Fruit fly (Drosophila melanogaster) whole organism, embryonic: ENCODE results near the gene Inx7.

ENCODE experiments used
- Abd-B ChIP-seq: fragments of 200-800 bp; sonication (Bioruptor generic); optimal IDR thresholded peaks from 2 replicates; lab custom pipeline; 2018; ENCODE audit warnings: missing biosample characterization, mild to moderate bottlenecking, missing genetic modification characterization, moderate library complexity
- Awh ChIP-seq: fragments of 200-800 bp; sonication (Bioruptor generic); IDR thresholded peaks from 2 replicates; pipeline ENCODE4, ENCODE4 v1.3.6; 2022; ENCODE audit warnings: missing biosample characterization, missing genetic modification characterization
- CG11696 ChIP-seq: fragments of 200-800 bp; sonication (Bioruptor generic); IDR thresholded peaks from 2 replicates; pipeline ENCODE4 v1.3.6; 2022; ENCODE audit warnings: missing biosample characterization, missing genetic modification characterization
- CG11723 ChIP-seq: fragments of 200-800 bp; sonication (Bioruptor generic); optimal IDR thresholded peaks from 2 replicates; lab custom pipeline; 2017; ENCODE audit warnings: missing biosample characterization, mild to moderate bottlenecking, missing genetic modification characterization
- CG14710 ChIP-seq: fragments of 200-800 bp; sonication (Bioruptor generic); optimal IDR thresholded peaks from 3 replicates; lab custom pipeline; 2019; ENCODE audit warnings: missing biosample characterization, mild to moderate bottlenecking, missing genetic modification characterization, moderate library complexity
- CG15011 ChIP-seq: fragments of 200-800 bp; sonication (Bioruptor generic); optimal IDR thresholded peaks from 3 replicates; lab custom pipeline; 2018; ENCODE audit warnings: missing biosample characterization, mild to moderate bottlenecking, missing genetic modification characterization
- CG17359 ChIP-seq: fragments of 200-800 bp; sonication (Bioruptor generic); optimal IDR thresholded peaks from 3 replicates; lab custom pipeline; 2018; ENCODE audit warnings: missing biosample characterization, mild to moderate bottlenecking, missing genetic modification characterization, moderate library complexity
- CG1792 ChIP-seq: fragments of 200-800 bp; sonication (Bioruptor generic); optimal IDR thresholded peaks from 2 replicates; lab custom pipeline; 2016; ENCODE audit warnings: missing biosample characterization, missing genetic modification characterization
- CG18476 ChIP-seq: fragments of 200-800 bp; sonication (Bioruptor generic); optimal IDR thresholded peaks from 2 replicates; lab custom pipeline; 2016; ENCODE audit warnings: missing biosample characterization, mild to moderate bottlenecking, missing genetic modification characterization
- CG2678 ChIP-seq: fragments of 200-800 bp; sonication (Bioruptor generic); optimal IDR thresholded peaks from 3 replicates; lab custom pipeline; 2019; ENCODE audit warnings: missing biosample characterization, mild to moderate bottlenecking, missing genetic modification characterization, moderate library complexity
- CG30403 ChIP-seq: fragments of 200-800 bp; sonication (Bioruptor generic); optimal IDR thresholded peaks from 3 replicates; lab custom pipeline; 2016; ENCODE audit warnings: missing biosample characterization, missing genetic modification characterization
- CG34224 ChIP-seq: fragments of 200-800 bp; sonication (Bioruptor generic); IDR thresholded peaks from 3 replicates; pipeline ENCODE4 v1.3.6; 2022; ENCODE audit warnings: missing biosample characterization, missing genetic modification characterization; ENCODE audit not compliant: partially characterized antibody
- CG4360 ChIP-seq: fragments of 200-800 bp; sonication (Bioruptor generic); IDR thresholded peaks from 2 replicates; pipeline ENCODE4 v1.3.6; 2022; ENCODE audit warnings: missing biosample characterization, missing genetic modification characterization
- CG6765 ChIP-seq: fragments of 200-800 bp; sonication (Bioruptor generic); optimal IDR thresholded peaks from 3 replicates; lab custom pipeline; 2017; ENCODE audit warnings: missing biosample characterization, mild to moderate bottlenecking, missing genetic modification characterization
- CG6854 ChIP-seq: fragments of 200-800 bp; sonication (Bioruptor generic); optimal IDR thresholded peaks from 3 replicates; lab custom pipeline; 2017; ENCODE audit warnings: missing biosample characterization, mild to moderate bottlenecking, missing genetic modification characterization
- CG7928 ChIP-seq: fragments of 200-800 bp; sonication (Bioruptor generic); optimal IDR thresholded peaks from 2 replicates; lab custom pipeline; 2017; ENCODE audit warnings: missing biosample characterization, mild to moderate bottlenecking, missing genetic modification characterization
- CG9797 ChIP-seq: fragments of 200-800 bp; sonication (Bioruptor generic); optimal IDR thresholded peaks from 3 replicates; lab custom pipeline; 2018; ENCODE audit warnings: missing biosample characterization, mild to moderate bottlenecking, missing genetic modification characterization
- CG9817 ChIP-seq: fragments of 200-800 bp; sonication (Bioruptor generic); optimal IDR thresholded peaks from 2 replicates; lab custom pipeline; 2018; ENCODE audit warnings: missing biosample characterization, mild to moderate bottlenecking, missing genetic modification characterization, moderate library complexity
- CHES-1-like ChIP-seq: fragments of 200-800 bp; sonication (Bioruptor generic); optimal IDR thresholded peaks from 2 replicates; lab custom pipeline; 2016; ENCODE audit warnings: missing biosample characterization, missing genetic modification characterization
- CrebB ChIP-seq: fragments of 200-800 bp; sonication (Bioruptor generic); optimal IDR thresholded peaks from 3 replicates; lab custom pipeline; 2018; ENCODE audit warnings: missing biosample characterization, mild to moderate bottlenecking, missing genetic modification characterization
- D ChIP-seq, 2 experiments: fragments of 200-800 bp in 1 of 2; fragments of >200 bp in 1 of 2; sonication (Bioruptor generic) in 1 of 2; optimal IDR thresholded peaks; 2 replicates in 1 of 2; 3 replicates in 1 of 2; lab custom pipeline; 2017; ENCODE audit warnings: mild to moderate bottlenecking in 1 of 2, missing biosample characterization in 1 of 2, missing genetic modification characterization in 1 of 2, missing genetic modification reagents in 1 of 2
- Dref ChIP-seq: fragments of 200-800 bp; sonication (Bioruptor generic); IDR thresholded peaks from 2 replicates; pipeline ENCODE4 v1.3.6; 2022; ENCODE audit warnings: missing biosample characterization, missing genetic modification characterization
- Hr3 ChIP-seq: fragments of 200-800 bp; sonication (Bioruptor generic); optimal IDR thresholded peaks from 3 replicates; lab custom pipeline; 2016; ENCODE audit warnings: missing biosample characterization, missing genetic modification characterization
- PHDP ChIP-seq: fragments of 200-800 bp; sonication (Bioruptor generic); optimal IDR thresholded peaks from 3 replicates; lab custom pipeline; 2018; ENCODE audit warnings: missing biosample characterization, mild to moderate bottlenecking, missing genetic modification characterization, moderate library complexity
- Rfx ChIP-seq: fragments of 200-800 bp; sonication (Bioruptor generic); IDR thresholded peaks from 2 replicates; pipeline ENCODE4 v1.3.6; 2022; ENCODE audit warnings: missing biosample characterization, missing genetic modification characterization
- Tbp ChIP-seq: fragments of >200 bp; optimal IDR thresholded peaks from 2 replicates; lab custom pipeline; 2018; ENCODE audit warnings: missing biosample characterization, missing genetic modification characterization
- aop ChIP-seq: fragments of 200-800 bp; sonication (Bioruptor generic); IDR thresholded peaks from 2 replicates; pipeline ENCODE4 v1.3.6; 2022; ENCODE audit warnings: missing biosample characterization, missing genetic modification characterization
- ase ChIP-seq: fragments of 200-800 bp; sonication (Bioruptor generic); IDR thresholded peaks from 3 replicates; pipeline ENCODE4 v1.3.6; 2022; ENCODE audit warnings: missing biosample characterization, missing genetic modification characterization
- bbx ChIP-seq: fragments of 200-800 bp; sonication (Bioruptor generic); IDR thresholded peaks from 2 replicates; pipeline ENCODE4 v1.3.6; 2022; ENCODE audit warnings: missing biosample characterization, missing genetic modification characterization; ENCODE audit not compliant: partially characterized antibody
- crc ChIP-seq: fragments of 200-800 bp; sonication (Bioruptor generic); optimal IDR thresholded peaks from 2 replicates; lab custom pipeline; 2016; ENCODE audit warnings: missing biosample characterization, missing genetic modification characterization
- disco-r ChIP-seq: fragments of 200-800 bp; sonication (Bioruptor generic); optimal IDR thresholded peaks from 2 replicates; lab custom pipeline; 2016; ENCODE audit warnings: missing biosample characterization, missing genetic modification characterization
- fd96Cb ChIP-seq: fragments of 200-800 bp; sonication (Bioruptor generic); optimal IDR thresholded peaks from 2 replicates; lab custom pipeline; 2018; ENCODE audit warnings: missing biosample characterization, mild to moderate bottlenecking, missing genetic modification characterization, moderate library complexity
- ftz-f1 ChIP-seq: fragments of 200-800 bp; sonication (Bioruptor generic); optimal IDR thresholded peaks from 2 replicates; lab custom pipeline; 2016; ENCODE audit warnings: missing biosample characterization, missing genetic modification characterization
- gce ChIP-seq: fragments of 200-800 bp; sonication (Bioruptor generic); IDR thresholded peaks from 3 replicates; pipeline ENCODE4 v1.3.6; 2022; ENCODE audit warnings: missing biosample characterization, missing genetic modification characterization
- grn ChIP-seq: fragments of 200-800 bp; sonication (Bioruptor generic); optimal IDR thresholded peaks from 3 replicates; lab custom pipeline; 2017; ENCODE audit warnings: missing biosample characterization, missing genetic modification characterization
- kni ChIP-seq: fragments of 200-800 bp; sonication (Bioruptor generic); optimal IDR thresholded peaks from 3 replicates; lab custom pipeline; 2017; ENCODE audit warnings: mild to moderate bottlenecking, missing biosample characterization, missing genetic modification reagents, missing genetic modification characterization
- nau ChIP-seq: fragments of 200-800 bp; sonication (Bioruptor generic); optimal IDR thresholded peaks from 3 replicates; lab custom pipeline; 2017; ENCODE audit warnings: missing biosample characterization, mild to moderate bottlenecking, missing genetic modification characterization, missing genetic modification reagents
- nerfin-2 ChIP-seq: fragments of 200-800 bp; sonication (Bioruptor generic); IDR thresholded peaks from 2 replicates; pipeline ENCODE4 v1.3.6; 2022; ENCODE audit warnings: missing biosample characterization, missing genetic modification characterization; ENCODE audit not compliant: partially characterized antibody
- pfk ChIP-seq: fragments of 200-800 bp; sonication (Bioruptor generic); optimal IDR thresholded peaks from 2 replicates; lab custom pipeline; 2018; ENCODE audit warnings: missing biosample characterization, mild to moderate bottlenecking, missing genetic modification characterization, moderate library complexity
- prd ChIP-seq, 3 experiments: fragments of >200 bp in 2 of 3; fragments of 200-800 bp in 1 of 3; sonication (Bioruptor generic) in 1 of 3; optimal IDR thresholded peaks in 2 of 3; IDR thresholded peaks in 1 of 3; 2 replicates in 2 of 3; 3 replicates in 1 of 3; pipeline versions ENCODE4 v1.3.6 to Lab custom; 2017 to 2022; ENCODE audit warnings: missing biosample characterization in 1 of 3, missing genetic modification characterization in 1 of 3
- pzg ChIP-seq: fragments of 200-800 bp; sonication (Bioruptor generic); optimal IDR thresholded peaks from 3 replicates; lab custom pipeline; 2018; ENCODE audit warnings: missing biosample characterization, mild to moderate bottlenecking, missing genetic modification characterization, moderate library complexity
- run ChIP-seq: fragments of 200-800 bp; sonication (Bioruptor generic); optimal IDR thresholded peaks from 3 replicates; lab custom pipeline; 2018; ENCODE audit warnings: missing biosample characterization, mild to moderate bottlenecking, missing genetic modification characterization
- tio ChIP-seq: fragments of 200-800 bp; sonication (Bioruptor generic); optimal IDR thresholded peaks from 2 replicates; lab custom pipeline; 2017; ENCODE audit warnings: missing biosample characterization, missing genetic modification characterization, inconsistent platforms
- tll ChIP-seq, 2 experiments: fragments of 200-800 bp in 1 of 2; fragments of >200 bp in 1 of 2; sonication (Bioruptor generic) in 1 of 2; optimal IDR thresholded peaks; 2 replicates each; lab custom pipeline; 2017 to 2019; ENCODE audit warnings: missing biosample characterization in 2 of 2, missing genetic modification characterization in 2 of 2, mild to moderate bottlenecking in 1 of 2, moderate library complexity in 1 of 2
- tna ChIP-seq: fragments of 200-800 bp; sonication (Bioruptor generic); IDR thresholded peaks from 2 replicates; pipeline ENCODE4 v1.3.6; 2022; ENCODE audit warnings: missing biosample characterization, missing genetic modification characterization; ENCODE audit not compliant: partially characterized antibody
- wdn ChIP-seq: fragments of 200-800 bp; sonication (Bioruptor generic); IDR thresholded peaks from 2 replicates; pipeline ENCODE4 v1.3.6; 2022; ENCODE audit warnings: missing biosample characterization, missing genetic modification characterization
- wor ChIP-seq: fragments of 200-800 bp; sonication (Bioruptor generic); IDR thresholded peaks from 2 replicates; pipeline ENCODE4 v1.3.6; 2022; ENCODE audit warnings: missing biosample characterization, missing genetic modification characterization

Gene Inx7

DNA sequence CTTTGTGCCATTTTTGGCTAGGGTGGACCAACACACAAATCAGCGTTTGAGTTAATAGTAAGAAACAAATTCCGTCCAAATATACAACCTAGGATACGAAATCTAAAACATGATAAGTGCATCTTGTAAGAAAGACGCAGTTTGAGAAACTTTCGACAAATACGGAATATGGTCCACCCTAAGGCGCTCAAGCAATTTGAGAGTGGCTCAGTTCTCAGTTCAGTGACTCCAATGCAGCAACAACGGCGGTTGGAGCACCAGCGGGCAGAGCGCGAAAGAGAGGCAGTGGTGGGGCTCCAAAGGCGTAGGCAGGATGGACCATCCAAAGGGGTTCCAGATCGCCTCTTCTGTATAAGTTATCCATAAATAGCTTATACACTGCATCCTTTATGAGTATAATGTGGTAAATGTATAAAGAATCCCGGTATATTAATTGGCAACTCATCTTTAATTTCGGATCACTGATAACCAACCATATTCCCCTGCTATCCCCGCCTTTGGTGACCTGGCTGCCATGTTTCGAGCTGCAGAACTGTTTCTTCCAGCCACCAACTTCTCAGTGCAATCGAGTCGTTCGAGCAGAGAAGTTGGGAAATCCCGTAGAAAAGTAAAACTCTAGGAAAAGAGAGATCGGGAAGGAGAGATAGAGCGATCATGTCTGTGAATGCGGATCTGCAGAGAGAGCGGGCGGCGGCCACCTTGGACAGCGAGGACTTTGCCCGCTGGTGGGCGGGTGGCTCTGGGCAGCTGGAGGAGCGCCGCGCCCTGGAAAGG lies 23.9 kb downstream of the Inx7 start, which contains the start of gene CG4586 (continued):
- TF ChIP-seq nau (GFP tag; lab: Kevin White, UChicago) (peak; percentile 97), tio (GFP tag; lab: Kevin White, UChicago) (peak; percentile 87), CG17359 (tag; lab: Kevin White, UChicago) (peak; percentile 97), kni (GFP tag; lab: Kevin White, UChicago) (peak; percentile 34), tll (GFP tag; optimal IDR thresholded peaks at IDR 0.05; lab: Kevin White, UChicago) (no peak), CG6765 (peak; percentile 97), CG14710 (tag; lab: Kevin White, UChicago) (peak; percentile 83), Dref (no peak; the same call in 1 of the 2 replicates), Hr3 (peak; percentile 75), CG11696 (GFP tag; lab: Robert Waterston, UW) (peak; percentile 93), CHES-1-like (peak; percentile 97), aop (GFP tag; lab: Robert Waterston, UW) (peak; percentile 60), CG4360 (GFP tag; lab: Robert Waterston, UW) (peak; percentile 66), fd96Cb (tag; lab: Kevin White, UChicago) (peak; percentile 87), Rfx (GFP tag; lab: Robert Waterston, UW) (peak; percentile 96), nerfin-2 (GFP tag; lab: Robert Waterston, UW) (no peak), Abd-B (peak; percentile 70), CG9797 (peak; percentile 22), grn (GFP tag; lab: Kevin White, UChicago) (peak; percentile 72), tna (GFP tag; lab: Robert Waterston, UW) (no peak), pzg (GFP tag; lab: Kevin White, UChicago) (peak; percentile 36), prd (optimal IDR thresholded peaks at IDR 0.05; lab: Kevin White, UChicago) (no peak), prd (GFP tag; IDR thresholded peaks at IDR 0.05; lab: Robert Waterston, UW) (peak; percentile 90), CG11723 (GFP tag; lab: Kevin White, UChicago) (peak; percentile 93), CG30403 (GFP tag; lab: Kevin White, UChicago) (peak; percentile 93), CG6854 (peak; percentile 98), PHDP (tag; lab: Kevin White, UChicago) (peak; percentile 98), CG18476 (peak; percentile 95), ftz-f1 (GFP tag; lab: Kevin White, UChicago) (peak; percentile 44), D (optimal IDR thresholded peaks at IDR 0.05; lab: Kevin White, UChicago) (no peak), D (GFP tag; optimal IDR thresholded peaks at IDR 0.05; lab: Kevin White, UChicago) (peak; percentile 86), CrebB (peak; percentile 97), Awh (peak; percentile 96), run (tag; lab: Kevin White, UChicago) (peak; percentile 95), bbx (GFP tag; lab: Robert Waterston, UW) (no peak), CG15011 (GFP tag; lab: Kevin White, UChicago) (peak; percentile 92), crc (GFP tag; lab: Kevin White, UChicago) (peak; percentile 94), pfk (GFP tag; lab: Kevin White, UChicago) (peak; percentile 41), CG34224 (GFP tag; lab: Robert Waterston, UW) (no peak), disco-r (GFP tag; lab: Kevin White, UChicago) (peak; percentile 94), gce (GFP tag; lab: Robert Waterston, UW) (peak; percentile 92), wor (GFP tag; lab: Robert Waterston, UW) (peak; percentile 84), ase (peak; percentile 90), CG1792 (peak; percentile 92), CG9817 (peak; percentile 90), Tbp (GFP tag; lab: Kevin White, UChicago) (no peak), CG2678 (peak; percentile 96), CG7928 (GFP tag; lab: Kevin White, UChicago) (peak; percentile 80), wdn (GFP tag; lab: Robert Waterston, UW) (peak; percentile 93)
